Worm (Caenorhabditis elegans) whole organism, L4/young adult: Measurements from ENCODE around the gene K10D11.7.

Experiments
- W03F9.2 ChIP-seq: fragments of 150-350 bp; optimal IDR thresholded peaks from 2 replicates; lab custom pipeline; 2014; ENCODE audit warnings: missing biosample characterization, missing genetic modification characterization
- dao-5 ChIP-seq: sonication (generic microtip); optimal IDR thresholded peaks from 2 replicates; lab custom pipeline; 2016; ENCODE audit warnings: missing genotype, missing genetic modification characterization, moderate library complexity, missing compliant biosample characterization
- him-1 ChIP-seq: sonication (generic microtip); optimal IDR thresholded peaks from 2 replicates; lab custom pipeline; 2016; ENCODE audit warnings: missing genotype, missing genetic modification reagents, missing genetic modification characterization, missing compliant biosample characterization

Gene K10D11.7

DNA sequence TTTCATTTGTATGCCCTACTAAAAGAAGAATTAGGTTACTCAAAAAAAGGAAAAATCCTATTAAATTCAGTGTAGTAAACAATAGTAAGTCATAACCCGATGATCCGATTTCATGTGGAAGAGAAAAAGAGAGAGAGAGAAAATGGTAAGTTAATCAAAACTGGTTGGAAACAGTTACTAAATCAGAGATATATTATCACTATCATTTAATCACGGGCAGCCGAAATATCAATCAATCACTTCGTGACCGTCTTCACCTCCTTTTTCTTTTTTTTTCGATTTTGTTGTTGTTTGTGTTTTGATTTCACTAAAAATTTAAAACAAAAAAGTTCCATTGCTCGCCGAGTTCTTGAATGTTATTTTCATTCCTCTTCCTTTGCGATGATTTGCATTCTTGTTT, 1.8 kb upstream of the K10D11.7 start:
- no peak for TF ChIP-seq W03F9.2 (tag; lab: Kevin White, UChicago)
- TF ChIP-seq him-1 (tag; lab: Kevin White, UChicago): no peak
- no peak for TF ChIP-seq dao-5

- TF ChIP-seq dao-5: no peak
- TF ChIP-seq W03F9.2 (tag; lab: Kevin White, UChicago): no peak
- no peak for TF ChIP-seq him-1 (tag; lab: Kevin White, UChicago)
These were observed 1.4 kb downstream of the K10D11.7 start, which contains the start of gene K10D11.4 for ce11 chrIV:12994376-12994775. K10D11.4 (minus strand) TSS chrIV:12994476.

DNA sequence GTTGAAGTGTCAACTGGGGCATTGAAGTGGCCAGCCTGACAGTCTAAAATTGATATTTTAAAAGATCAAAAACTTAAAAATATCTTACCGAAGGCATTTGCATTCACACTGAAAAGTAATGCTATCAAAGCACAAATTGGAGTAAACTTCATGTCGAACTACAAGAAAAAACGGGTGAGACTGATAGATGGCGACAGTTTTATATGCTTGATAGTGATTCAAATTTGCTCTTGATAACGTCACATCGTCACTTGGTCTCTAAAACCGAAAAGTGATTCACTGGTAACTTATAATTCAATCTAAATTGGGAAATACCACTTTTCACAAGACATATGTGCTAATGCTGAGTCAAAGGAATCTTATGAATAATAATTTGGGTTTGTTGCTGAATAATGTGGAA, 4.2 kb downstream of the K10D11.7 start, which contains the start of gene K10D11.5:
TSS of gene K10D11.5 (minus strand) at position 215 of the 400 bp plus-strand sequence.
- TF ChIP-seq W03F9.2 (tag; lab: Kevin White, UChicago) (no peak), dao-5 (no peak), him-1 (tag; lab: Kevin White, UChicago) (no peak)

ce11 chrIV:12990638-12991037, 5.1 kb downstream of the K10D11.7 start:
- TF ChIP-seq W03F9.2 (tag; lab: Kevin White, UChicago): no peak

DNA sequence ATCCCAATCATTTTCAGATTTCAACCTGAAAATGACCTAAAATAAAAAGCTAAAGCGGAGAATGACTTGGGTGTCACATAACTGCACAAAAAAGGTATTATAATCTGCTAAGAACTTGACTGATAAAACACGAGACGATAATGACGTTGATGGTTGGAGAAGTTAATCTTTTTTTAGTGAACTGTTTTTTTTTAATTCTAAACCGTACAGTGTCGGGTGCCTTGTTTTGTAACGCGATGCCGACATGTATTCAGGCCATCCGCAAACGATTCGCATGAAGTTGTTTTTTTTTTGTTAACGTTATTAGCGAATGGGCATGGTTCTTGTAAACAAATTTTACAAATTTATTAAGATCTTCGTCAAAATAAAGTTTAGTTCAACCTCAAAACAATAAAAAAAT, 6.4 kb downstream of the K10D11.7 start, which contains the start of gene K10D11.6:
TSS of gene K10D11.6 (minus strand) at position 101 of the 400 bp plus-strand sequence.
- TF ChIP-seq dao-5 (no peak), him-1 (tag; lab: Kevin White, UChicago) (no peak), W03F9.2 (tag; lab: Kevin White, UChicago) (no peak)

- TF ChIP-seq dao-5 (no peak), W03F9.2 (tag; lab: Kevin White, UChicago) (no peak), him-1 (tag; lab: Kevin White, UChicago) (no peak)
These were observed 9.8 kb downstream of the K10D11.7 start, which contains the start of gene K10D11.3 for ce11 chrIV:12985961-12986360. K10D11.3 (minus strand) TSS chrIV:12986134.

DNA sequence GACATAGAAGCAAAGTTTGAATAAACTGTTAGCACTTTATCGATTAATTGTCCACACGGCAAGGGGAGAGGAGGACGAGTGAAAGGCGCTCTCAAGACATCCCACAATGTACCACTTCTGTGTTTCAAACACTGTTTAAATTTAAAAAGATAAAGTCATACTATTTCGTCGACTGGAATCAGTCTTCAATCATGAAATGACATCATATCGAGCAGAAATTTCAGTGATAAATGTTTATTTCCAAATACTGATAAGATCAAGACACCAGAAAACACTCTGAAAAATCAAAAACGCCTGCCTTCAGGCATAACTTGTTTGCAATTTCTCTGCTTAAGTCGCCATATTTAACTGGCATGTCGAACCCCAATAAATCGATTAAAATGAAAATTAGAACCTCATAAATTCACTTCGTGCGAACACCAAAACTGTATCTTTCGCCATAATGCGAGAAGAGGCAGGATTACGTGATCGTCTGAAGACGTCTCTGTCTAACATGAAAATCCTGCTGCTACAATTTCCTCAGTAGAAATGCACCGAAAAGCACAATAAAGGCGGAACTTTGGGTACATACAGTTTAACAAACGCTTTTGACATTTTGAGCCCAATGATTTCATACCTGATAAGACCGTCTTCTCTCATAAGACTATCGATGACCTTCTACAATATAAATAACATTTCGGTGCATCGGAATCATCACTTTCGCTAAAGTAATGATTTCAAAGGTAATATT, 17.3 kb downstream of the K10D11.7 start, which contains the start of gene K10D11.2:
TSS of gene K10D11.2 (plus strand) at position 680 of the 730 bp plus-strand sequence.
- no peak for TF ChIP-seq W03F9.2 (tag; lab: Kevin White, UChicago)
- no peak for TF ChIP-seq dao-5
- no peak for TF ChIP-seq him-1 (tag; lab: Kevin White, UChicago)

ce11 chrIV:12977650-12978049, 18.1 kb downstream of the K10D11.7 start:
- TF ChIP-seq W03F9.2 (tag; lab: Kevin White, UChicago) (no peak), him-1 (tag; lab: Kevin White, UChicago) (no peak), dao-5 (no peak)

ce11 chrIV:12975981-12976380, 19.8 kb downstream of the K10D11.7 start, which contains the start of gene dod-17:
dod-17 (plus strand) TSS chrIV:12976303.
- no peak for TF ChIP-seq dao-5
- TF ChIP-seq him-1 (tag; lab: Kevin White, UChicago): no peak
- TF ChIP-seq W03F9.2 (tag; lab: Kevin White, UChicago): no peak

DNA sequence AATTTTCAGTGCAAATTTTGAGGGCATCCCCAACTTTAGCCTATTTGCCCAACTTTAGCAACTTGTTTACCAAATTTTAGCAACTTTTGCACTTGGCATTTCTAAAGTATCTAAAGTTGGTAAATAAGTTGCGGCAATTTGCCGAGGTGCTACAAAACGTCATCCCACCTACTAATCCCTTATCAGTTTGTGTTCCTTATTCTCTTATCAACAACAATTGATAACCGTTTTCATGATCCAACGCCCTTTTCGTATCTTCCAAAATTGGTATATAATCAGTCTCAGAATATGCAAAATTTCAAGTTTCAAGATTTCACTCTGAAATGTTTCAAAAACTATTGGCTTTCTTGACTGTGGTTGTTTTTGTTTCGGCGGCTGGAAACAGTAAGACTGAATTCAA, 22.4 kb downstream of the K10D11.7 start, which contains the start of gene F55G11.4:
TSS of gene F55G11.4 (plus strand) at position 289 of the 400 bp plus-strand sequence.
- TF ChIP-seq dao-5: no peak
- TF ChIP-seq W03F9.2 (tag; lab: Kevin White, UChicago): no peak
- no peak for TF ChIP-seq him-1 (tag; lab: Kevin White, UChicago)

DNA sequence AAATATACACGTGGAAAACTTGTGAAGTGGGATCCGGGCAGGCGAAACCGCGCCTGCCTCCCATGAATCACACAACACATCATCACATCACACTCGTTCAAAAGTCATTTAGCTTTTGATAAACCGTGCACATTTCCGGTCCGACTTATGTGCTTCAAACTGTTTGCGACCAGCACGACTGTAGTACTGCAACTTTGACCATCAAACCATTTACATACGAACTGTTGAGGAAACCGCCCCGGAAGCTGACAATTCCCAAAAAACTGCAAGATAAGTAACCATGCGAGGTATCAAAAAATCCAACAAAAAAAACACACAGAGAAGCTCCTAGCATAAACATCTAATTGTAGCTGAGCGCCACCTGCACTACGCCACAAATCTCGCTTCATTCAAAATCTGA, 23.0 kb downstream of the K10D11.7 start:
- TF ChIP-seq him-1 (tag; lab: Kevin White, UChicago): no peak
- no peak for TF ChIP-seq W03F9.2 (tag; lab: Kevin White, UChicago)
- TF ChIP-seq dao-5: no peak

DNA sequence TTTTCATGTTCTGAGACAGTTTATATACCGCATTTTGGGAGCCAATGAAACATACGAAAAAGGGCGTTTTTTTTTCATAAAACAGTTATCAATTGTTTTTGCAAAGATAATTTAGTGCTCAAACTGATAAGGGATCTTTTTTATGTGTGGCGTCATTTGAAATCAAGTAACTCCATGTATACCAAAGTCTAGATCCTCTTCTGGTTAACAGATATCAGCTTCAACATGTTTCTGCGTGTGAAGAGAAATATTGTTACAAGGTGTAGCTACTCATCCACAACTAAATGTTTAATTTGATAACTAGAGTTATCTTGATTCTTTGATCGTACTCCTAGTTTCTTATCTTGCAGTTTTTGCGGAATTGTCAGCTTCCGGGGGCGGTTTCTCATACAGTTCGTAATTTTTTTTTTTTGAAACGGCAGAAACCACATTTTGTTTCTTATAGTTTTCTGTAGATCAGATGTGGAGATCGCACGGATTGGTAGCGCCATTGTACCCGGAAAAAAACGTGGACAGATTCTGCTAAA, 23.7 kb downstream of the K10D11.7 start:
- TF ChIP-seq W03F9.2 (tag; lab: Kevin White, UChicago) (no peak), him-1 (tag; lab: Kevin White, UChicago) (no peak), dao-5 (no peak)

ce11 chrIV:12969141-12969540, 26.6 kb downstream of the K10D11.7 start, which contains the start of gene F55G11.2:
F55G11.2 (minus strand) TSS chrIV:12969289.
- TF ChIP-seq W03F9.2 (tag; lab: Kevin White, UChicago): no peak
- TF ChIP-seq dao-5: no peak
- TF ChIP-seq him-1 (tag; lab: Kevin White, UChicago): no peak

- TF ChIP-seq him-1 (tag; lab: Kevin White, UChicago): no peak
- TF ChIP-seq dao-5: no peak
- TF ChIP-seq W03F9.2 (tag; lab: Kevin White, UChicago): no peak
These were observed 28.5 kb downstream of the K10D11.7 start for ce11 chrIV:12967303-12967702.
